Fruit fly (Drosophila melanogaster) whole organism, embryonic: Measurements from ENCODE around the gene Delta.

Source experiments
- Asciz ChIP-seq: fragments of 200-800 bp; sonication (Bioruptor generic); optimal IDR thresholded peaks from 2 replicates; lab custom pipeline; 2017; ENCODE audit warnings: missing biosample characterization, mild to moderate bottlenecking, missing genetic modification characterization, missing genetic modification reagents
- Atf6 ChIP-seq: fragments of 200-800 bp; sonication (Bioruptor generic); IDR thresholded peaks from 2 replicates; pipeline ENCODE4 v1.3.6; 2022; ENCODE audit warnings: missing biosample characterization, missing genetic modification characterization
- Bgb ChIP-seq: fragments of 200-800 bp; sonication (Bioruptor generic); IDR thresholded peaks from 2 replicates; pipeline ENCODE4 v1.3.6; 2022; ENCODE audit warnings: missing biosample characterization, missing genetic modification characterization; ENCODE audit not compliant: partially characterized antibody
- CG12659 ChIP-seq: fragments of 200-800 bp; sonication (Bioruptor generic); optimal IDR thresholded peaks from 3 replicates; lab custom pipeline; 2017; ENCODE audit warnings: mild to moderate bottlenecking, missing biosample characterization, missing genetic modification reagents, missing genetic modification characterization
- CG15514 ChIP-seq: fragments of 200-800 bp; sonication (Bioruptor generic); optimal IDR thresholded peaks from 3 replicates; lab custom pipeline; 2017; ENCODE audit warnings: missing biosample characterization, missing genetic modification characterization, mild to moderate bottlenecking, moderate library complexity, missing genetic modification reagents
- CG17186 ChIP-seq: fragments of 200-800 bp; sonication (Bioruptor generic); optimal IDR thresholded peaks from 3 replicates; lab custom pipeline; 2017; ENCODE audit warnings: missing biosample characterization, missing genetic modification reagents, missing genetic modification characterization
- CG18011 ChIP-seq: fragments of 200-800 bp; sonication (Bioruptor generic); optimal IDR thresholded peaks from 2 replicates; lab custom pipeline; 2017; ENCODE audit warnings: missing biosample characterization, missing genetic modification characterization, mild to moderate bottlenecking, moderate library complexity, missing genotype
- CG18262 ChIP-seq: fragments of 200-800 bp; optimal IDR thresholded peaks from 3 replicates; lab custom pipeline; 2019; ENCODE audit warnings: missing biosample characterization, mild to moderate bottlenecking, missing genetic modification characterization, moderate library complexity
- CG2116 ChIP-seq: fragments of 200-800 bp; sonication (Bioruptor generic); optimal IDR thresholded peaks from 3 replicates; lab custom pipeline; 2018; ENCODE audit warnings: missing biosample characterization, mild to moderate bottlenecking, missing genetic modification characterization
- CG30431 ChIP-seq: fragments of 200-800 bp; sonication (Bioruptor generic); optimal IDR thresholded peaks from 2 replicates; lab custom pipeline; 2017; ENCODE audit warnings: missing biosample characterization, missing genetic modification characterization
- CG32772 ChIP-seq: fragments of 200-800 bp; sonication (Bioruptor generic); IDR thresholded peaks from 2 replicates; pipeline ENCODE4 v1.3.6; 2022; ENCODE audit warnings: missing biosample characterization, missing genetic modification characterization
- CG3847 ChIP-seq: fragments of 200-800 bp; sonication (Bioruptor generic); IDR thresholded peaks from 2 replicates; pipeline ENCODE4 v1.3.6; 2022; ENCODE audit warnings: missing biosample characterization, missing genetic modification characterization
- CG6683 ChIP-seq: fragments of 200-800 bp; sonication (Bioruptor generic); optimal IDR thresholded peaks from 2 replicates; lab custom pipeline; 2017; ENCODE audit warnings: missing biosample characterization, mild to moderate bottlenecking, missing genetic modification characterization, missing genetic modification reagents
- CG6689 ChIP-seq: fragments of 200-800 bp; sonication (Bioruptor generic); IDR thresholded peaks from 2 replicates; pipeline ENCODE4 v1.3.6; 2022; ENCODE audit warnings: missing biosample characterization, missing genetic modification characterization
- CG8478 ChIP-seq: fragments of >200 bp; optimal IDR thresholded peaks from 2 replicates; lab custom pipeline; 2018
- CrebB ChIP-seq: fragments of 200-800 bp; sonication (Bioruptor generic); optimal IDR thresholded peaks from 3 replicates; lab custom pipeline; 2018; ENCODE audit warnings: missing biosample characterization, mild to moderate bottlenecking, missing genetic modification characterization
- Dad ChIP-seq: fragments of 200-800 bp; sonication (Bioruptor generic); optimal IDR thresholded peaks from 3 replicates; lab custom pipeline; 2016; ENCODE audit warnings: missing biosample characterization, missing genetic modification characterization
- Deaf1 ChIP-seq: fragments of 200-800 bp; optimal IDR thresholded peaks from 3 replicates; lab custom pipeline; 2019; ENCODE audit warnings: missing biosample characterization, mild to moderate bottlenecking, missing genetic modification characterization, moderate library complexity
- Eip74EF ChIP-seq, 2 experiments: fragments of 200-800 bp in 1 of 2; fragments of >200 bp in 1 of 2; sonication (Bioruptor generic) in 1 of 2; optimal IDR thresholded peaks; 2 replicates each; lab custom pipeline; 2017 to 2019; ENCODE audit warnings: missing biosample characterization in 2 of 2, missing genetic modification characterization in 2 of 2, mild to moderate bottlenecking in 1 of 2, moderate library complexity in 1 of 2
- Fer2 ChIP-seq: fragments of 200-800 bp; sonication (Bioruptor generic); optimal IDR thresholded peaks from 2 replicates; lab custom pipeline; 2018; ENCODE audit warnings: missing biosample characterization, mild to moderate bottlenecking, missing genetic modification characterization, moderate library complexity
- Hr51 ChIP-seq, 2 experiments: fragments of 200-800 bp; sonication (Bioruptor generic); optimal IDR thresholded peaks; 2 replicates in 1 of 2; 3 replicates in 1 of 2; lab custom pipeline; 2016 to 2018; ENCODE audit warnings: missing biosample characterization in 2 of 2, missing genetic modification characterization in 2 of 2, mild to moderate bottlenecking in 1 of 2, moderate library complexity in 1 of 2
- Hsf ChIP-seq: fragments of 200-800 bp; sonication (Bioruptor generic); optimal IDR thresholded peaks from 3 replicates; lab custom pipeline; 2016; ENCODE audit warnings: missing biosample characterization, missing genetic modification characterization
- MESR4 ChIP-seq: fragments of 200-800 bp; sonication (Bioruptor generic); optimal IDR thresholded peaks from 2 replicates; lab custom pipeline; 2018; ENCODE audit warnings: missing biosample characterization, mild to moderate bottlenecking, missing genetic modification characterization, moderate library complexity
- NC2α ChIP-seq: fragments of 200-800 bp; sonication (Bioruptor generic); optimal IDR thresholded peaks from 2 replicates; lab custom pipeline; 2016; ENCODE audit warnings: missing biosample characterization, missing genetic modification characterization
- Neu2 ChIP-seq: fragments of 200-800 bp; sonication (Bioruptor generic); optimal IDR thresholded peaks from 3 replicates; lab custom pipeline; 2016; ENCODE audit warnings: missing biosample characterization, missing genetic modification characterization, borderline replicate concordance
- Opbp ChIP-seq: fragments of 200-800 bp; sonication (Bioruptor generic); IDR thresholded peaks from 3 replicates; pipeline ENCODE4 v1.3.6; 2022; ENCODE audit warnings: missing biosample characterization, missing genetic modification characterization; ENCODE audit not compliant: partially characterized antibody
- Ptx1 ChIP-seq: fragments of 200-800 bp; sonication (Bioruptor generic); IDR thresholded peaks from 2 replicates; pipeline ENCODE4 v1.3.6; 2022; ENCODE audit warnings: missing biosample characterization, missing genetic modification characterization
- Rx ChIP-seq: fragments of 200-800 bp; sonication (Bioruptor generic); IDR thresholded peaks from 2 replicates; pipeline ENCODE4 v1.3.6; 2022; ENCODE audit warnings: missing biosample characterization, missing genetic modification characterization
- Sry-β ChIP-seq: fragments of 200-800 bp; sonication (Bioruptor generic); optimal IDR thresholded peaks from 2 replicates; lab custom pipeline; 2018; ENCODE audit warnings: missing biosample characterization, mild to moderate bottlenecking, missing genetic modification characterization, moderate library complexity
- Sry-δ ChIP-seq: fragments of 200-800 bp; sonication (Bioruptor generic); optimal IDR thresholded peaks from 2 replicates; lab custom pipeline; 2016; ENCODE audit warnings: missing biosample characterization, missing genetic modification characterization
- Usf ChIP-seq: fragments of 200-800 bp; sonication (Bioruptor generic); optimal IDR thresholded peaks from 2 replicates; lab custom pipeline; 2017; ENCODE audit warnings: missing genotype, missing biosample characterization, missing genetic modification characterization
- ap ChIP-seq: fragments of 200-800 bp; sonication (Bioruptor generic); IDR thresholded peaks from 2 replicates; pipeline ENCODE4 v1.3.6; 2022; ENCODE audit warnings: missing biosample characterization, missing genetic modification characterization
- ash1 ChIP-seq: fragments of 200-800 bp; sonication (Bioruptor generic); optimal IDR thresholded peaks from 2 replicates; lab custom pipeline; 2018; ENCODE audit warnings: missing biosample characterization, mild to moderate bottlenecking, missing genetic modification characterization
- cad ChIP-seq: fragments of >200 bp; optimal IDR thresholded peaks from 2 replicates; lab custom pipeline; 2017; ENCODE audit warnings: missing biosample characterization, missing genetic modification characterization
- chm ChIP-seq: fragments of 200-800 bp; sonication (Bioruptor generic); IDR thresholded peaks from 2 replicates; pipeline ENCODE4 v1.3.6; 2022; ENCODE audit warnings: missing biosample characterization, missing genetic modification characterization
- da ChIP-seq: fragments of 200-800 bp; sonication (Bioruptor generic); optimal IDR thresholded peaks from 2 replicates; lab custom pipeline; 2016; ENCODE audit warnings: missing biosample characterization, missing genetic modification characterization
- eyg ChIP-seq: fragments of 200-800 bp; sonication (Bioruptor generic); optimal IDR thresholded peaks from 3 replicates; lab custom pipeline; 2016; ENCODE audit warnings: missing biosample characterization, missing genetic modification characterization
- fd3F ChIP-seq: fragments of 200-800 bp; sonication (Bioruptor generic); optimal IDR thresholded peaks from 2 replicates; lab custom pipeline; 2018; ENCODE audit warnings: missing biosample characterization, mild to moderate bottlenecking, missing genetic modification characterization, moderate library complexity
- ken ChIP-seq: fragments of 200-800 bp; sonication (Bioruptor generic); IDR thresholded peaks from 3 replicates; pipeline ENCODE4 v1.3.6; 2022; ENCODE audit warnings: missing biosample characterization, missing genetic modification characterization
- lov ChIP-seq, 2 experiments: fragments of 200-800 bp in 1 of 2; fragments of >200 bp in 1 of 2; sonication (Bioruptor generic) in 1 of 2; IDR thresholded peaks in 1 of 2; optimal IDR thresholded peaks in 1 of 2; 2 replicates in 1 of 2; 3 replicates in 1 of 2; pipeline versions ENCODE4 v1.3.6 to Lab custom; 2017 to 2022; ENCODE audit warnings: missing biosample characterization in 1 of 2, missing genetic modification characterization in 1 of 2
- maf-S ChIP-seq: fragments of 200-800 bp; sonication (Bioruptor generic); optimal IDR thresholded peaks from 2 replicates; lab custom pipeline; 2016; ENCODE audit warnings: missing biosample characterization, missing genetic modification characterization
- pan ChIP-seq, 4 experiments: fragments of >200 bp in 3 of 4; fragments of 200-800 bp in 1 of 4; sonication (Bioruptor generic) in 1 of 4; optimal IDR thresholded peaks in 3 of 4; IDR thresholded peaks in 1 of 4; 2 replicates each; pipeline versions ENCODE4 v1.3.6 to Lab custom; 2017 to 2022; ENCODE audit warnings: missing biosample characterization in 2 of 4, missing genetic modification characterization in 2 of 4, mixed read lengths in 1 of 4
- run ChIP-seq: fragments of 200-800 bp; sonication (Bioruptor generic); optimal IDR thresholded peaks from 3 replicates; lab custom pipeline; 2018; ENCODE audit warnings: missing biosample characterization, mild to moderate bottlenecking, missing genetic modification characterization
- sd ChIP-seq: fragments of 200-800 bp; sonication (Bioruptor generic); optimal IDR thresholded peaks from 3 replicates; lab custom pipeline; 2018; ENCODE audit warnings: missing biosample characterization, mild to moderate bottlenecking, missing genetic modification characterization, moderate library complexity
- shn ChIP-seq: fragments of 200-800 bp; sonication (Bioruptor generic); optimal IDR thresholded peaks from 3 replicates; lab custom pipeline; 2016; ENCODE audit warnings: missing biosample characterization, missing genetic modification characterization
- sqz ChIP-seq: fragments of 200-800 bp; sonication (Bioruptor generic); optimal IDR thresholded peaks from 3 replicates; lab custom pipeline; 2018; ENCODE audit warnings: missing biosample characterization, mild to moderate bottlenecking, missing genetic modification characterization
- trem ChIP-seq: fragments of 200-800 bp; optimal IDR thresholded peaks from 3 replicates; lab custom pipeline; 2019; ENCODE audit warnings: missing biosample characterization, mild to moderate bottlenecking, missing genetic modification characterization, moderate library complexity
- tup ChIP-seq: fragments of 200-800 bp; sonication (Bioruptor generic); optimal IDR thresholded peaks from 2 replicates; lab custom pipeline; 2016; ENCODE audit warnings: missing biosample characterization, mild to moderate bottlenecking, missing genetic modification characterization, moderate library complexity
- wor ChIP-seq: fragments of 200-800 bp; sonication (Bioruptor generic); IDR thresholded peaks from 2 replicates; pipeline ENCODE4 v1.3.6; 2022; ENCODE audit warnings: missing biosample characterization, missing genetic modification characterization
- zfh2 ChIP-seq: fragments of 200-800 bp; sonication (Bioruptor generic); optimal IDR thresholded peaks from 2 replicates; lab custom pipeline; 2016; ENCODE audit warnings: missing biosample characterization, missing genetic modification characterization

Delta gene

dm6 chr3R:19339205-19339724, 13.2 kb upstream of the Delta start (continued):
- TF ChIP-seq lov (optimal IDR thresholded peaks at IDR 0.05; lab: Kevin White, UChicago) (no peak), lov (GFP tag; IDR thresholded peaks at IDR 0.05; lab: Robert Waterston, UW) (no peak), Fer2 (no peak), CG6689 (peak; percentile 44; the same call in 1 of the 2 replicates), CG18262 (peak; percentile 64), CG6683 (no peak), Hr51 (GFP tag; optimal IDR thresholded peaks at IDR 0.05; lab: Kevin White, UChicago) (no peak), CG15514 (GFP tag; lab: Kevin White, UChicago) (no peak), Deaf1 (tag; lab: Kevin White, UChicago) (no peak), Neu2 (GFP tag; lab: Kevin White, UChicago) (no peak), Eip74EF (GFP tag; optimal IDR thresholded peaks at IDR 0.05; lab: Kevin White, UChicago) (no peak), maf-S (GFP tag; lab: Kevin White, UChicago) (no peak), tup (no peak), CG2116 (GFP tag; lab: Kevin White, UChicago) (no peak), Bgb (GFP tag; lab: Robert Waterston, UW) (no peak), CG18011 (GFP tag; lab: Kevin White, UChicago) (no peak), da (GFP tag; lab: Kevin White, UChicago) (no peak), Sry-β (GFP tag; lab: Kevin White, UChicago) (no peak), CG17186 (GFP tag; lab: Kevin White, UChicago) (no peak), CG30431 (GFP tag; lab: Kevin White, UChicago) (peak; percentile 22), Opbp (GFP tag; lab: Robert Waterston, UW) (no peak), MESR4 (no peak), cad (GFP tag; lab: Kevin White, UChicago) (no peak), ken (GFP tag; lab: Robert Waterston, UW) (no peak), shn (no peak), Atf6 (GFP tag; lab: Robert Waterston, UW) (no peak), Dad (GFP tag; lab: Kevin White, UChicago) (no peak), Ptx1 (no peak), pan (optimal IDR thresholded peaks at IDR 0.05; lab: Kevin White, UChicago) (no peak), pan (GFP tag; optimal IDR thresholded peaks at IDR 0.05 in 1 of 2, IDR thresholded peaks at IDR 0.05 in 1 of 2) (no peak), CG12659 (GFP tag; lab: Kevin White, UChicago) (no peak), sd (tag; lab: Kevin White, UChicago) (no peak), ap (GFP tag; lab: Robert Waterston, UW) (no peak), trem (tag; lab: Kevin White, UChicago) (peak; percentile 22), Sry-δ (GFP tag; lab: Kevin White, UChicago) (no peak), Rx (GFP tag; lab: Robert Waterston, UW) (no peak), NC2α (GFP tag; lab: Kevin White, UChicago) (no peak), CG8478 (lab: Kevin White, UChicago) (no peak), ash1 (no peak), wor (GFP tag; lab: Robert Waterston, UW) (no peak), CG32772 (GFP tag; lab: Robert Waterston, UW) (no peak), chm (GFP tag; lab: Robert Waterston, UW) (no peak), sqz (GFP tag; lab: Kevin White, UChicago) (no peak), CG3847 (GFP tag; lab: Robert Waterston, UW) (no peak), Asciz (GFP tag; lab: Kevin White, UChicago) (no peak), eyg (GFP tag; lab: Kevin White, UChicago) (no peak), CrebB (tag; lab: Kevin White, UChicago) (no peak), fd3F (no peak), zfh2 (GFP tag; lab: Kevin White, UChicago) (no peak), run (tag; lab: Kevin White, UChicago) (no peak), Usf (GFP tag; lab: Kevin White, UChicago) (no peak), Hsf (GFP tag; lab: Kevin White, UChicago) (peak; percentile 23)
